Worm (Caenorhabditis elegans): ENCODE measurements around the gene lec-4.

Gene lec-4

DNA sequence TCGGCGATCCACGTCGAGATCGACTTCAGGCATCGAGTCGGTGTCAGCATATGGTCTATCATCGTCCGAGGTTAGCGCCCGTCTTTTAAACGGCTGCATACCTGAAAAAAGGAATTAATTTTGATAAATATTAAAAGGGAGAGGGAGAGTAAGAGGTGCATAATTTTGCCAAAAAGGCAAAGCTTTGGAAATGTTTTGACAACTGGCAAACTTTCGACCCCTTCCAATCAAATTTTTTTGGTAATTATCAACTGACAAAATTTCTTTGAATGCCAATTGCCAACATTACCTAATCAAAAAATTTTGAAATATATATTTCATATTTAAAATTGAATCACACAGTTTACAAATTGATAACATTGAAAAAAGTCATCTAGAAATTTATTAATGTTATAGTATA, 46.5 kb upstream of the lec-4 start, which contains the start of gene dpy-27:
Gene dpy-27, minus strand, starts transcription at position 101 of the 400 bp plus-strand sequence.
- TF ChIP-seq lsy-2 (tag; optimal IDR thresholded peaks at IDR 0.05) (no peak), snpc-4 (tag; optimal IDR thresholded peaks at IDR 0.05) (no peak), nhr-11 (tag; optimal IDR thresholded peaks at IDR 0.05) (no peak), C34F6.9 (tag; optimal IDR thresholded peaks at IDR 0.05) (no peak), ztf-4 (tag; optimal IDR thresholded peaks at IDR 0.05) (no peak), lin-13 (GFP tag; optimal IDR thresholded peaks at IDR 0.05) (no peak), ama-1 (optimal IDR thresholded peaks at IDR 0.05) (no peak), nhr-10 (tag; optimal IDR thresholded peaks at IDR 0.05) (no peak), gmeb-1 (tag; optimal IDR thresholded peaks at IDR 0.05) (no peak), crh-2 (tag; optimal IDR thresholded peaks at IDR 0.05) (no peak), peb-1 (tag; optimal IDR thresholded peaks at IDR 0.05) (no peak), aly-2 (tag; optimal IDR thresholded peaks at IDR 0.05) (no peak), nhr-129 (tag; optimal IDR thresholded peaks at IDR 0.05) (no peak), ztf-11 (tag; optimal IDR thresholded peaks at IDR 0.05) (no peak), nhr-77 (tag; optimal IDR thresholded peaks at IDR 0.05) (no peak), alr-1 (tag; optimal IDR thresholded peaks at IDR 0.05) (no peak)

DNA sequence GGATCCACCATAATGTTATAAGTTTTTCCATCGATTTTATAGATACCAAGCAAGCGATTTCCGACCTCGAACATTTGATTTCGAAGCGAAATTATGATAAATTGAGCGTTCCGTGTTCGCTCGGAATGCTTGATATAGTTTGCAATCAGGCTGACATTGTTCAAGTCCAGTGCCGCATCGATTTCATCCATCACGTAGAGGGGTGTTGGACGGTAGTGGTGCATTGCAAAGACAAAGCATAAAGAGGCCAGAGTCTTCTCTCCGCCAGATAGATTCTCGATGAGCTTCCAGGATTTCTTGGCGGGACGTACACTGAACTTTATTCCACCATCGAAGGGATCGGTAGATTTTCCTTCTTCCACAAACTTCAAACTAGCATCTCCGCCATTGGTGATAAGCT, 41.3 kb upstream of the lec-4 start:
- TF ChIP-seq F13H6.1 (tag; optimal IDR thresholded peaks at IDR 0.05) (no peak), fos-1 (tag; optimal IDR thresholded peaks at IDR 0.05) (no peak), sem-4 (tag; optimal IDR thresholded peaks at IDR 0.05) (no peak), lin-39 (tag; optimal IDR thresholded peaks at IDR 0.05) (no peak), unc-39 (tag; optimal IDR thresholded peaks at IDR 0.05) (no peak)

DNA sequence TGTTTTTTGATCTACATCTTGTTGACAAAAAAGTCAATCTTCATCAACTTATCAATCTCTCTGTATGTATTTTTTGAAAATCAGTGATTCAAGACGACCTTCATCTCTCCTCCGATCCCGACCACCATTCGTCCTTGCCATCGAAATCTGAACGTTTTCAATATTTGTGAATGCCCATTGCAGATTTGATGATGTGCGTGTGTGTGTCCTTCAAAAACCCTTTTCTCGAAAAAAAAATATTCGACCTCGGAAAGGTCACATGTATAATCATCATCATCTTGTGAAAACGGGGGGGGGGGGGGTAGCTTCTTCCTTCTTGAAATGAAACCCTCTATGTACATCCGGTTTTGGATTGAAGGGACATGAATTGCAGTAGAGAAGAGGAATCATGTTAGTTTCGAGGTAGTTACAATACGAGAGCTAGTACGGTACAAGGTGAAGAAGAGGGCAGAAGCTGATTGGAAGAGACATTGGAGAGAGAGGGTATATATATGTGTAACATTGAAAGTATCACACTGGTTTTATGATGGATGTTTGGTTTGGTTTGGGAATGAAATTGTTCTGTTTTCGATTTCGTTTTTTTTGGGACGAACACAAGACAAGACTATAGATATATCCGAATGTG, 39.4 kb upstream of the lec-4 start:
- TF ChIP-seq mdl-1 (tag; optimal IDR thresholded peaks at IDR 0.05), result no peak
- peak in 1 of 2 experiments; percentile 4 for TF ChIP-seq lsy-2 (tag; optimal IDR thresholded peaks at IDR 0.05)
- TF ChIP-seq nhr-6 (tag; optimal IDR thresholded peaks at IDR 0.05), result no peak
- TF ChIP-seq sma-3 (GFP tag; optimal IDR thresholded peaks at IDR 0.05), result peak; percentile 13
- TF ChIP-seq blmp-1 (tag; optimal IDR thresholded peaks at IDR 0.05; ENCODE audit: insufficient read depth), result peak; percentile 43
- peak; percentile 93 for TF ChIP-seq nhr-25 (tag; optimal IDR thresholded peaks at IDR 0.05)
- TF ChIP-seq crh-2 (tag; optimal IDR thresholded peaks at IDR 0.05), result peak; percentile 33

DNA sequence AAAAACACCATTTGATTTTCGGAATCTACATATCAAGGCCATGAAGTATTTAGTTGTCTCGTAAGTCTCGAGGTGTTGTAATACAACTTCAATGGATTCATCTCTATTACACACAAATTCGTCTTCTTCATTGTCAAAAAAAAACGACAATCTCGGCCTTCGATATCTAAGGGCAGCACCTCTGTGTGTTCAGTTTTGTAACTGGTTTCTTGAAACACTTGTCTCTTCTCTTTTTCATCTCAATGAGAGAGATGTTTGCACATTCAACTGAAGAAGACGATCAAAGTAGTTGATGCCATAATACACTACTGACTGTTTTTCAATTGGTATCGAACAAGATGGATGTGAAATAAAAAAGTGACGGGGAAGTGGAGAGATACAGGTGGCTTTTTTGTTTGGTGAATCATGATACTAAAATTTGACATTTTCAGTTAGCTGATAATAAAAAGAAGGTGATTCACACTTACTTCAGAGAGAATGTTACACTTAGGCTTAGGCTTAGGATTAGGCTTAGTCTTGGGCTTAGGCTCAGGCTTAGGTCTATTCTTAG, 38.3 kb upstream of the lec-4 start:
- no peak for TF ChIP-seq lin-39 (tag; optimal IDR thresholded peaks at IDR 0.05)
- TF ChIP-seq F13H6.1 (tag; optimal IDR thresholded peaks at IDR 0.05), result peak; percentile 23
- peak; percentile 47 for TF ChIP-seq sma-3 (GFP tag; optimal IDR thresholded peaks at IDR 0.05)
- TF ChIP-seq zag-1 (tag; optimal IDR thresholded peaks at IDR 0.05), result no peak
- peak; percentile 26 for TF ChIP-seq ceh-16 (tag; optimal IDR thresholded peaks at IDR 0.05)
- TF ChIP-seq mab-5 (tag; optimal IDR thresholded peaks at IDR 0.05), result no peak
- no peak for TF ChIP-seq ztf-1 (GFP tag; conservative IDR thresholded peaks at IDR 0.05)
- peak; percentile 18 for TF ChIP-seq crh-2 (tag; optimal IDR thresholded peaks at IDR 0.05)
- peak; percentile 31 for TF ChIP-seq nhr-129 (tag; optimal IDR thresholded peaks at IDR 0.05)
- TF ChIP-seq fos-1 (tag; optimal IDR thresholded peaks at IDR 0.05), result peak; percentile 34
- peak; percentile 22 for TF ChIP-seq sma-9 (GFP tag; optimal IDR thresholded peaks at IDR 0.05)
- no peak for TF ChIP-seq sma-9 (tag; optimal IDR thresholded peaks at IDR 0.05)
- TF ChIP-seq nhr-25 (tag; optimal IDR thresholded peaks at IDR 0.05), result peak; percentile 87

DNA sequence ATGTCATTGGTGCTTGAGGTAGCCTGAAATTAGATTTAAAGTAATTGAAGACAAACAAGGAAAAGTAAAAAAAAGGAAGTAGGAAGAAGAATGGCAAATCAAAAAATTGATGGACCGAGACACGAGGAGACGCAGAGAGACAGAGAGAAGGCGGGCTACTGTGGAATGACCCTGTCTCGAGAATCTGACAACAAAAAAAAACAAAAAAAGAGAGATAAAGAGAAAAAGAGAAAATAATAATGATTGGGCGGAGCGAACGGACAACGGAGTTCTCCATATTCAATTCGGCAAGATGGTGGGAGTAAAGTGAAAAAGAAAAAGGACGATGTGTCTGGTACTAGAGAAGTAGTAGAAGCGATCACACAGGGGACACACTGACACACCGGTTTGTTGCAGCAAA, 35.9 kb upstream of the lec-4 start, which contains the start of gene toh-1:
Gene toh-1, minus strand, starts transcription at position 23 of the 400 bp plus-strand sequence.
- TF ChIP-seq aly-2 (tag; optimal IDR thresholded peaks at IDR 0.05) (no peak), crh-2 (tag; optimal IDR thresholded peaks at IDR 0.05) (peak; percentile 19), nhr-25 (tag; optimal IDR thresholded peaks at IDR 0.05) (peak; percentile 70), sma-3 (GFP tag; optimal IDR thresholded peaks at IDR 0.05) (peak; percentile 11), blmp-1 (tag; optimal IDR thresholded peaks at IDR 0.05; ENCODE audit: insufficient read depth) (peak; percentile 34)

DNA sequence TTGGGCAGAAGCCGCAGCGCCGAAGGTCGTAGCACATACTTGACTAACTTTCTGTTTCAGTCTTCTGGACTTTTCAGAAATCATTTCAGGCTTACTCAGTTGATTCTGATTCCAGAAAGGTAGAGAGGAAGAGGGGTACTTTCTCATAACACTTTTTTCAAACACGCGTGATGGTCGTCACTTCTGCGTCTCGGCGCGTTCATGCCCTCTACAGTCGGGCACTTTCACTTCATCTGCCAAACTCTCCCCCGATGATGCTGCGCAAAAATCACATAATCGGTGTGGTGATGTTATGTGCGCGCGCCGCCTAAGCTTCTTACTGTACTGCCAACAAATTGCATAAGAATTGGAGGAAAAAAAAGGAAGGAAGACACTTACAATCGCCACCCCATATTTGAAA, 34.5 kb upstream of the lec-4 start:
- TF ChIP-seq nhr-129 (tag; optimal IDR thresholded peaks at IDR 0.05), result peak; percentile 16
- TF ChIP-seq blmp-1 (tag; optimal IDR thresholded peaks at IDR 0.05; ENCODE audit: insufficient read depth), result peak; percentile 50
- no peak for TF ChIP-seq ztf-1 (GFP tag; conservative IDR thresholded peaks at IDR 0.05)
- TF ChIP-seq lin-39 (tag; optimal IDR thresholded peaks at IDR 0.05), result no peak
- peak; percentile 33 for TF ChIP-seq Y55F3AM.14 (GFP tag; optimal IDR thresholded peaks at IDR 0.05)
